Fruit fly (Drosophila melanogaster) whole organism, embryonic: ENCODE measurements around the gene CG15356.

Experiments
- CG12236 ChIP-seq: fragments of 200-800 bp; sonication (Bioruptor generic); optimal IDR thresholded peaks from 2 replicates; lab custom pipeline; 2016; ENCODE audit warnings: missing biosample characterization, missing genetic modification characterization
- CG12769 ChIP-seq: fragments of 200-800 bp; sonication (Bioruptor generic); optimal IDR thresholded peaks from 2 replicates; lab custom pipeline; 2019; ENCODE audit warnings: missing biosample characterization, mild to moderate bottlenecking, missing genetic modification characterization, moderate library complexity
- CG14667 ChIP-seq: fragments of 200-800 bp; sonication (Bioruptor generic); IDR thresholded peaks from 2 replicates; pipeline ENCODE4 v1.3.6; 2022; ENCODE audit warnings: missing biosample characterization, missing genetic modification characterization
- Hmr ChIP-seq: fragments of 200-800 bp; sonication (Bioruptor generic); optimal IDR thresholded peaks from 3 replicates; lab custom pipeline; 2017; ENCODE audit warnings: mild to moderate bottlenecking, missing biosample characterization, missing genetic modification reagents, missing genetic modification characterization
- Jarid2 ChIP-seq: fragments of 200-800 bp; sonication (Bioruptor generic); optimal IDR thresholded peaks from 3 replicates; lab custom pipeline; 2017; ENCODE audit warnings: mild to moderate bottlenecking, missing biosample characterization, missing genetic modification reagents, missing genetic modification characterization
- disco-r ChIP-seq: fragments of 200-800 bp; sonication (Bioruptor generic); optimal IDR thresholded peaks from 2 replicates; lab custom pipeline; 2016; ENCODE audit warnings: missing biosample characterization, missing genetic modification characterization
- gem ChIP-seq: fragments of 200-800 bp; sonication (Bioruptor generic); optimal IDR thresholded peaks from 2 replicates; lab custom pipeline; 2019; ENCODE audit warnings: missing biosample characterization, mild to moderate bottlenecking, missing genetic modification characterization, moderate library complexity
- kah ChIP-seq: fragments of 200-800 bp; sonication (Bioruptor generic); optimal IDR thresholded peaks from 2 replicates; lab custom pipeline; 2018; ENCODE audit warnings: missing biosample characterization, mild to moderate bottlenecking, missing genetic modification characterization
- nerfin-2 ChIP-seq: fragments of 200-800 bp; sonication (Bioruptor generic); IDR thresholded peaks from 2 replicates; pipeline ENCODE4 v1.3.6; 2022; ENCODE audit warnings: missing biosample characterization, missing genetic modification characterization; ENCODE audit not compliant: partially characterized antibody

dm6 chr2L:1975473-1975872, 5.1 kb downstream of the CG15356 start:
- no peak for TF ChIP-seq CG12236 (GFP tag; lab: Kevin White, UChicago)
- no peak for TF ChIP-seq CG14667
- no peak for TF ChIP-seq Jarid2 (GFP tag; lab: Kevin White, UChicago)
- TF ChIP-seq disco-r (GFP tag; lab: Kevin White, UChicago), result no peak
- TF ChIP-seq gem, result no peak
- no peak for TF ChIP-seq kah (GFP tag; lab: Kevin White, UChicago)
- no peak for TF ChIP-seq nerfin-2 (GFP tag; lab: Robert Waterston, UW)
- TF ChIP-seq Hmr (GFP tag; lab: Kevin White, UChicago), result no peak
- TF ChIP-seq CG12769 (tag; lab: Kevin White, UChicago), result no peak
